Worm (Caenorhabditis elegans): ENCODE data around the gene rbc-2.
A peak's percentile ranks its signal among the peaks of the same experiment; 100 is the strongest.

Gene rbc-2

ce11 chrIII:2482754-2483153, 45.7 kb downstream of the rbc-2 start:
- TF ChIP-seq swsn-7 (tag; optimal IDR thresholded peaks at IDR 0.05) (no peak), tlp-1 (tag; optimal IDR thresholded peaks at IDR 0.05) (no peak), skn-1 (tag; optimal IDR thresholded peaks at IDR 0.05) (no peak), nhr-77 (tag; optimal IDR thresholded peaks at IDR 0.05) (no peak), unc-30 (tag; optimal IDR thresholded peaks at IDR 0.05) (no peak), fkh-10 (GFP tag; optimal IDR thresholded peaks at IDR 0.05) (no peak), grh-1 (GFP tag; IDR thresholded peaks at IDR 0.05) (no peak), unc-98 (GFP tag; IDR thresholded peaks at IDR 0.05) (no peak), blmp-1 (tag; optimal IDR thresholded peaks at IDR 0.05) (no peak), egl-13 (tag; optimal IDR thresholded peaks at IDR 0.05) (no peak)

DNA sequence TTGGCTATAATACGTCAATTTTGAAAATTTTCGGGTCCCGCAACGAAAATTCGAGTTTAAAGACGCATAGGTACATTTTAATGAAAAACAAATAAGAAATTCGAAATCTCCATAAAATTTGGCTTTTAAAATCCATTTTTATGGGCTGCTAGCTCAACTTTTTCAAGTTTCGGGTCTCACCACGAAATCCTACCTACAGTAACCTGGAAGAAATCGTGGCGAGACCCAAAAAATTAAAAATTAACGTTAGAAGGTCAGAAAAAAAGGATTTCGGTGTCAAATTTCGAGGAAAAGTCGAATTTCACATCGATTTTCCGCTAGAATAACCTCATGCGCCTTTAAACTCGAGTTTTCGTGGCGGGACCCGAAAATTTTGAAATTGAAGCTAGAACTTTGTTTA, 46.3 kb downstream of the rbc-2 start:
- TF ChIP-seq lir-3 (tag; optimal IDR thresholded peaks at IDR 0.05; ENCODE audit: poor library complexity) = no peak
- peak; percentile 58 for TF ChIP-seq nhr-85 (tag)
- TF ChIP-seq lin-14 (GFP tag; optimal IDR thresholded peaks at IDR 0.05) = no peak
- TF ChIP-seq snpc-4 (tag; optimal IDR thresholded peaks at IDR 0.05) = no peak
- TF ChIP-seq blmp-1 (tag; optimal IDR thresholded peaks at IDR 0.05) = no peak
- TF ChIP-seq nhr-237 (tag; optimal IDR thresholded peaks at IDR 0.05) = no peak
- TF ChIP-seq nhr-19 (GFP tag; conservative IDR thresholded peaks at IDR 0.05) = no peak
- TF ChIP-seq lsy-2 (tag; optimal IDR thresholded peaks at IDR 0.05) = peak; percentile 30 to 61
- TF ChIP-seq lin-13 (GFP tag; optimal IDR thresholded peaks at IDR 0.05) = peak; percentile 51
- no peak for TF ChIP-seq rnt-1 (tag; optimal IDR thresholded peaks at IDR 0.05)
- no peak for TF ChIP-seq egl-27 (tag; optimal IDR thresholded peaks at IDR 0.05)
- no peak for TF ChIP-seq elt-3 (tag; optimal IDR thresholded peaks at IDR 0.05)

- no peak for TF ChIP-seq snpc-4 (tag; optimal IDR thresholded peaks at IDR 0.05)
- TF ChIP-seq pqm-1 (tag; optimal IDR thresholded peaks at IDR 0.05) = no peak
- TF ChIP-seq nhr-71 (tag; optimal IDR thresholded peaks at IDR 0.05) = no peak
- TF ChIP-seq hlh-17 (GFP tag; optimal IDR thresholded peaks at IDR 0.05; ENCODE audit: borderline replicate concordance) = no peak
- no peak for TF ChIP-seq Y116A8C.19 (tag; optimal IDR thresholded peaks at IDR 0.05; ENCODE audit: borderline replicate concordance)
- TF ChIP-seq F16B12.6 (tag; optimal IDR thresholded peaks at IDR 0.05) = no peak
- TF ChIP-seq nhr-11 (tag; optimal IDR thresholded peaks at IDR 0.05) = no peak
- no peak for TF ChIP-seq snu-23 (GFP tag; optimal IDR thresholded peaks at IDR 0.05)
- TF ChIP-seq fos-1 (tag; optimal IDR thresholded peaks at IDR 0.05) = no peak
These were observed 49.9 kb downstream of the rbc-2 start for ce11 chrIII:2478605-2479004.

DNA sequence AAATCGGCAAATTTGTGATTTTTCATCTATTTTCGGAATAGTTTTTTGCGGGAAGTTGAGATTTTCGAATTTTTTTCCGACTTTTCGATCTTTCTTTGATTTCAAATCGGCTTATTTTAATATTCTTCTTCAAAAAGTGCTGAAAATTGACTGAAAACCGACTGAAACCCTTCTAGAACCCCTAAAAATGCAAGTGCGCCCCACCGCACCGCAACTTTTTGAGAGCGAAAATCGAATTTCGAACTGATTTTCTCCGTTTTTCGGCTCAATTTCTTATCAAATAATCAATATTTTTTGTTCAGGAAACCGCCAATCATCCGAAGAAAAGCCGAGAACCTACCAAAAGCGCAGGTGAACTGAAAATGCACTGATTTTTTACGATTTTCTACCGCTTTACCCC, 51.2 kb downstream of the rbc-2 start:
- TF ChIP-seq dpl-1 (GFP tag; optimal IDR thresholded peaks at IDR 0.05) (peak in 2 of 3 experiments; percentile 38 to 53), lin-35 (GFP tag; optimal IDR thresholded peaks at IDR 0.05) (peak in 1 of 2 experiments; percentile 73), nhr-71 (tag; optimal IDR thresholded peaks at IDR 0.05) (no peak), efl-1 (optimal IDR thresholded peaks at IDR 0.05) (peak; percentile 35 to 57), efl-1 (GFP tag; optimal IDR thresholded peaks at IDR 0.05 in 1 of 2) (peak; percentile 67 to 96), snu-23 (GFP tag; optimal IDR thresholded peaks at IDR 0.05) (no peak)

ce11 chrIII:2474781-2475180, 53.7 kb downstream of the rbc-2 start:
- TF ChIP-seq nhr-85 (tag) = peak; percentile 53
- no peak for TF ChIP-seq ceh-63 (GFP tag; optimal IDR thresholded peaks at IDR 0.05)
- no peak for TF ChIP-seq F16B12.6 (tag; optimal IDR thresholded peaks at IDR 0.05)
- TF ChIP-seq efl-1 (optimal IDR thresholded peaks at IDR 0.05) = no peak
- TF ChIP-seq efl-1 (GFP tag; optimal IDR thresholded peaks at IDR 0.05 in 1 of 2) = peak in 1 of 2 experiments; percentile 23
- TF ChIP-seq pag-3 (tag; optimal IDR thresholded peaks at IDR 0.05; ENCODE audit: borderline replicate concordance, insufficient read depth) = no peak
- no peak for TF ChIP-seq lin-39 (tag; optimal IDR thresholded peaks at IDR 0.05)
- no peak for TF ChIP-seq rnt-1 (tag; optimal IDR thresholded peaks at IDR 0.05)
- no peak for TF ChIP-seq nhr-237 (tag; optimal IDR thresholded peaks at IDR 0.05)
